Worm (Caenorhabditis elegans) whole organism, L4 larva: ENCODE measurements around the gene nep-20.

ENCODE experiments used
- R02D3.7 ChIP-seq: fragments of 150-350 bp; sonication (generic microtip); optimal IDR thresholded peaks from 3 replicates; lab custom pipeline; 2014; ENCODE audit warnings: missing biosample characterization, missing genetic modification characterization
- aly-2 ChIP-seq: sonication (generic microtip); optimal IDR thresholded peaks from 2 replicates; lab custom pipeline; 2018; ENCODE audit warnings: missing biosample characterization, missing genetic modification characterization
- cey-2 ChIP-seq: sonication (generic microtip); optimal IDR thresholded peaks from 3 replicates; lab custom pipeline; 2017; ENCODE audit warnings: missing genetic modification characterization, mild to moderate bottlenecking, missing compliant biosample characterization, antibody characterized with exemption, borderline replicate concordance; ENCODE audit not compliant: insufficient read depth
- dmd-8 ChIP-seq: fragments of 200-800 bp; sonication (Bioruptor generic); IDR thresholded peaks from 2 replicates; pipeline ENCODE4 v1.3.6; 2022; ENCODE audit warnings: missing genetic modification characterization, missing compliant biosample characterization
- mdl-1 ChIP-seq, 2 experiments: fragments of 150-350 bp in 1 of 2; sonication (generic microtip) in 1 of 2; optimal IDR thresholded peaks; 2 replicates each; lab custom pipeline; 2014 to 2017; ENCODE audit warnings: missing biosample characterization in 2 of 2, missing genetic modification characterization in 2 of 2
- pha-4 ChIP-seq, 2 experiments: fragments of 150-350 bp in 1 of 2; fragments of 200-800 bp in 1 of 2; sonication (Bioruptor generic) in 1 of 2; IDR thresholded peaks in 1 of 2; optimal IDR thresholded peaks in 1 of 2; 2 replicates each; pipeline versions ENCODE4 v1.3.6 to Lab custom; 2014 to 2022; ENCODE audit warnings: missing genetic modification characterization in 2 of 2, missing genetic modification reagents in 2 of 2, missing biosample characterization in 1 of 2, missing compliant biosample characterization in 1 of 2
- skn-1 ChIP-seq: fragments of 150-350 bp; optimal IDR thresholded peaks from 2 replicates; lab custom pipeline; 2014; ENCODE audit warnings: missing biosample characterization, missing genetic modification characterization
- unc-130 ChIP-seq: sonication (generic microtip); optimal IDR thresholded peaks from 2 replicates; lab custom pipeline; 2016; ENCODE audit warnings: missing genetic modification reagents, missing genetic modification characterization, missing compliant biosample characterization
- ztf-11 ChIP-seq: fragments of 150-350 bp; optimal IDR thresholded peaks from 2 replicates; lab custom pipeline; 2014; ENCODE audit warnings: missing biosample characterization, missing genetic modification characterization

DNA sequence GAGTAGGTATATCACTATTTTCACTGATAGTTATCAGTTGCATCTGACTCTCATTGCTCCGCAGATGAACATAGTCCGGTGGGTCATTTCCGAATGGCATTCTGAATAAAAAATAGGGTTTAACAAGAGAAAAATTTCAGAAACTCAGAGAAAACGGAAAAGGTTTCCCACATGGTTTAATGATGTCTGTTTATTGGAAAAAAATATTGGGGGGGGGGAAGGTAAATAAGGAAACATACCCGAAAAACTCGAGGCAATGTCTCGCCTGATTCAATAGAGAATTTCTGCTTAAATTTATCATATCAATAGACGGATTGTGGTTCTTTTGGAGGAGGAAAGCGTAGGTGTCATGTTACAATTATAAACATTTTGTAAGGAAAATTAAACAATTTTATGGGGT lies 30.0 kb upstream of the nep-20 start, which contains the start of gene nep-11:
- TF ChIP-seq ztf-11 (tag; lab: Kevin White, UChicago) = no peak
- no peak for TF ChIP-seq skn-1 (tag; lab: Kevin White, UChicago)
- no peak for TF ChIP-seq pha-4 (GFP tag; IDR thresholded peaks at IDR 0.05; lab: Robert Waterston, UW)
- no peak for TF ChIP-seq pha-4 (tag; optimal IDR thresholded peaks at IDR 0.05; lab: Kevin White, UChicago)
- TF ChIP-seq aly-2 (tag; lab: Kevin White, UChicago) = no peak
- TF ChIP-seq R02D3.7 (tag; lab: Kevin White, UChicago) = no peak
- no peak for TF ChIP-seq mdl-1 (tag; optimal IDR thresholded peaks at IDR 0.05; lab: Kevin White, UChicago)
- TF ChIP-seq unc-130 (GFP tag; lab: Kevin White, UChicago) = no peak
- no peak for TF ChIP-seq cey-2 (tag; lab: Kevin White, UChicago)
- TF ChIP-seq dmd-8 (GFP tag; lab: Robert Waterston, UW) = no peak
